Worm (Caenorhabditis elegans) whole organism, L2 larva: Measurements from ENCODE around the gene npr-27.
A peak's percentile ranks its signal among the peaks of the same experiment; 100 is the strongest.

Experiments
- C34F6.9 ChIP-seq: fragments of 150-350 bp; optimal IDR thresholded peaks from 2 replicates; lab custom pipeline; 2014; ENCODE audit warnings: missing biosample characterization, missing genetic modification characterization
- F13H6.1 ChIP-seq: sonication (generic microtip); optimal IDR thresholded peaks from 2 replicates; lab custom pipeline; 2016; ENCODE audit warnings: missing genetic modification characterization, missing compliant biosample characterization
- R02D3.7 ChIP-seq: fragments of 150-350 bp; optimal IDR thresholded peaks from 2 replicates; lab custom pipeline; 2014; ENCODE audit warnings: missing biosample characterization, missing genetic modification characterization
- Y55F3AM.14 ChIP-seq: fragments of 200-800 bp; sonication (Bioruptor generic); optimal IDR thresholded peaks from 2 replicates; lab custom pipeline; 2018; ENCODE audit warnings: mild to moderate bottlenecking, missing genetic modification characterization, missing compliant biosample characterization
- ZK546.5 ChIP-seq: sonication (generic microtip); optimal IDR thresholded peaks from 2 replicates; lab custom pipeline; 2017; ENCODE audit warnings: missing biosample characterization, missing genetic modification characterization
- aly-2 ChIP-seq: fragments of 150-350 bp; optimal IDR thresholded peaks from 2 replicates; lab custom pipeline; 2014; ENCODE audit warnings: missing biosample characterization, missing genetic modification characterization
- blmp-1 ChIP-seq: sonication (generic microtip); optimal IDR thresholded peaks from 2 replicates; lab custom pipeline; 2017; ENCODE audit warnings: missing genetic modification characterization, mild to moderate bottlenecking, missing compliant biosample characterization, antibody characterized with exemption, moderate library complexity; ENCODE audit not compliant: insufficient read depth
- ceh-16 ChIP-seq: fragments of 150-350 bp; optimal IDR thresholded peaks from 2 replicates; lab custom pipeline; 2014; ENCODE audit warnings: missing biosample characterization, missing genetic modification characterization
- ceh-82 ChIP-seq: fragments of 150-350 bp; optimal IDR thresholded peaks from 2 replicates; lab custom pipeline; 2014; ENCODE audit warnings: missing biosample characterization, missing genetic modification characterization
- crh-2 ChIP-seq: sonication (generic microtip); optimal IDR thresholded peaks from 2 replicates; lab custom pipeline; 2017; ENCODE audit warnings: missing biosample characterization, missing genetic modification characterization
- dmd-4 ChIP-seq: sonication (generic microtip); optimal IDR thresholded peaks from 2 replicates; lab custom pipeline; 2017; ENCODE audit warnings: missing biosample characterization, missing genetic modification characterization
- elt-1 ChIP-seq: fragments of 150-350 bp; optimal IDR thresholded peaks from 2 replicates; lab custom pipeline; 2014; ENCODE audit warnings: missing biosample characterization, missing genetic modification characterization
- elt-3 ChIP-seq: sonication (generic microtip); optimal IDR thresholded peaks from 2 replicates; lab custom pipeline; 2017; ENCODE audit warnings: missing biosample characterization, missing genetic modification characterization
- fos-1 ChIP-seq: fragments of 150-350 bp; optimal IDR thresholded peaks from 2 replicates; lab custom pipeline; 2014; ENCODE audit warnings: missing biosample characterization, missing genetic modification characterization
- gmeb-1 ChIP-seq: fragments of 150-350 bp; optimal IDR thresholded peaks from 2 replicates; lab custom pipeline; 2014; ENCODE audit warnings: missing biosample characterization, missing genetic modification characterization
- lin-11 ChIP-seq: fragments of 150-350 bp; sonication (generic microtip); optimal IDR thresholded peaks from 2 replicates; lab custom pipeline; 2014; ENCODE audit warnings: missing biosample characterization, missing genetic modification characterization, inconsistent platforms, mixed read lengths
- lin-13 ChIP-seq: fragments of 150-350 bp; optimal IDR thresholded peaks from 2 replicates; lab custom pipeline; 2014; ENCODE audit warnings: missing biosample characterization, missing genetic modification reagents, missing genetic modification characterization
- lsy-2 ChIP-seq, 2 experiments: fragments of 150-350 bp in 1 of 2; sonication (generic microtip) in 1 of 2; optimal IDR thresholded peaks; 2 replicates each; lab custom pipeline; 2014 to 2017; ENCODE audit warnings: missing biosample characterization in 2 of 2, missing genetic modification characterization in 2 of 2
- mdl-1 ChIP-seq, 2 experiments: fragments of 150-350 bp in 1 of 2; sonication (generic microtip) in 1 of 2; optimal IDR thresholded peaks; 2 replicates each; lab custom pipeline; 2017; ENCODE audit warnings: missing biosample characterization in 2 of 2, missing genetic modification characterization in 2 of 2
- nhr-10 ChIP-seq: sonication (generic microtip); optimal IDR thresholded peaks from 2 replicates; lab custom pipeline; 2017; ENCODE audit warnings: missing biosample characterization, missing genetic modification characterization
- nhr-11 ChIP-seq: fragments of 150-350 bp; optimal IDR thresholded peaks from 2 replicates; lab custom pipeline; 2014; ENCODE audit warnings: missing biosample characterization, missing genetic modification characterization
- nhr-129 ChIP-seq: fragments of 150-350 bp; optimal IDR thresholded peaks from 2 replicates; lab custom pipeline; 2014; ENCODE audit warnings: missing biosample characterization, missing genetic modification characterization
- nhr-23 ChIP-seq: fragments of 150-350 bp; optimal IDR thresholded peaks from 2 replicates; lab custom pipeline; 2014; ENCODE audit warnings: missing biosample characterization, missing genetic modification reagents, missing genetic modification characterization
- nhr-6 ChIP-seq: fragments of 150-350 bp; optimal IDR thresholded peaks from 2 replicates; lab custom pipeline; 2014; ENCODE audit warnings: missing biosample characterization, missing genetic modification characterization
- nhr-77 ChIP-seq: fragments of 150-350 bp; optimal IDR thresholded peaks from 2 replicates; lab custom pipeline; 2014; ENCODE audit warnings: missing biosample characterization, missing genetic modification characterization
- peb-1 ChIP-seq: fragments of 150-350 bp; optimal IDR thresholded peaks from 2 replicates; lab custom pipeline; 2014; ENCODE audit warnings: missing biosample characterization, missing genetic modification characterization
- sem-4 ChIP-seq: fragments of 150-350 bp; optimal IDR thresholded peaks from 2 replicates; lab custom pipeline; 2014; ENCODE audit warnings: missing biosample characterization, missing genetic modification reagents, missing genetic modification characterization
- sma-3 ChIP-seq: sonication (generic microtip); optimal IDR thresholded peaks from 2 replicates; lab custom pipeline; 2016; ENCODE audit warnings: missing genetic modification reagents, missing genetic modification characterization, missing compliant biosample characterization
- sma-9 ChIP-seq, 2 experiments: fragments of 150-350 bp in 1 of 2; sonication (generic microtip) in 1 of 2; optimal IDR thresholded peaks; 2 replicates each; lab custom pipeline; 2014 to 2016; ENCODE audit warnings: missing genetic modification characterization in 2 of 2, mild to moderate bottlenecking in 1 of 2, missing biosample characterization in 1 of 2, missing compliant biosample characterization in 1 of 2, missing genetic modification reagents in 1 of 2, moderate library complexity in 1 of 2
- snpc-4 ChIP-seq: fragments of 150-350 bp; optimal IDR thresholded peaks from 2 replicates; lab custom pipeline; 2014; ENCODE audit warnings: missing biosample characterization, missing genetic modification characterization
- unc-55 ChIP-seq: fragments of 150-350 bp; sonication (generic microtip); optimal IDR thresholded peaks from 3 replicates; lab custom pipeline; 2014; ENCODE audit warnings: missing biosample characterization, missing genetic modification reagents, missing genetic modification characterization
- zag-1 ChIP-seq: fragments of 150-350 bp; optimal IDR thresholded peaks from 2 replicates; lab custom pipeline; 2014; ENCODE audit warnings: missing biosample characterization, missing genetic modification characterization
- ztf-4 ChIP-seq: fragments of 150-350 bp; optimal IDR thresholded peaks from 2 replicates; lab custom pipeline; 2014; ENCODE audit warnings: missing biosample characterization, missing genetic modification characterization

Gene npr-27

ce11 chrIV:7319931-7320435 is 14.6 kb downstream of the npr-27 start (continued):
- TF ChIP-seq C34F6.9 (tag; lab: Kevin White, UChicago) (peak; percentile 91), snpc-4 (peak; percentile 31)
- TF ChIP-seq, all 48 proteins: peak for 27

ce11 chrIV:7320688-7321087 is 15.3 kb downstream of the npr-27 start:
- no peak for TF ChIP-seq nhr-11 (tag; lab: Kevin White, UChicago)

- TF ChIP-seq lin-11 (tag; lab: Kevin White, UChicago) = no peak
- no peak for TF ChIP-seq snpc-4
- TF ChIP-seq ceh-82 (tag; lab: Kevin White, UChicago) = no peak
- TF ChIP-seq ZK546.5 = no peak
- TF ChIP-seq nhr-77 (tag; lab: Kevin White, UChicago) = no peak
- TF ChIP-seq F13H6.1 (tag; lab: Kevin White, UChicago) = no peak
- TF ChIP-seq C34F6.9 (tag; lab: Kevin White, UChicago) = no peak
- TF ChIP-seq blmp-1 = no peak
- TF ChIP-seq fos-1 = no peak
- no peak for TF ChIP-seq zag-1 (tag; lab: Kevin White, UChicago)
- TF ChIP-seq mdl-1 (tag; optimal IDR thresholded peaks at IDR 0.05; lab: Kevin White, UChicago) = no peak
- no peak for TF ChIP-seq lsy-2 (tag; optimal IDR thresholded peaks at IDR 0.05; lab: Kevin White, UChicago)
- TF ChIP-seq sma-3 (GFP tag; lab: Kevin White, UChicago) = no peak
- TF ChIP-seq R02D3.7 = no peak
- TF ChIP-seq nhr-6 (tag; lab: Kevin White, UChicago) = no peak
- no peak for TF ChIP-seq unc-55 (GFP tag; lab: Kevin White, UChicago)
- no peak for TF ChIP-seq aly-2
- no peak for TF ChIP-seq peb-1
- TF ChIP-seq ztf-4 = no peak
These were observed 18.5 kb downstream of the npr-27 start for ce11 chrIV:7323904-7324303.

ce11 chrIV:7324913-7325312 is 19.5 kb downstream of the npr-27 start:
- no peak for TF ChIP-seq elt-3 (tag; lab: Kevin White, UChicago)
- no peak for TF ChIP-seq dmd-4 (tag; lab: Kevin White, UChicago)
- no peak for TF ChIP-seq elt-1 (tag; lab: Kevin White, UChicago)
- no peak for TF ChIP-seq nhr-23
- TF ChIP-seq mdl-1 (tag; optimal IDR thresholded peaks at IDR 0.05; lab: Kevin White, UChicago) = no peak
- no peak for TF ChIP-seq ZK546.5
- TF ChIP-seq ceh-16 (tag; lab: Kevin White, UChicago) = no peak
- TF ChIP-seq gmeb-1 (tag; lab: Kevin White, UChicago) = no peak
- no peak for TF ChIP-seq nhr-129 (tag; lab: Kevin White, UChicago)
- no peak for TF ChIP-seq nhr-11 (tag; lab: Kevin White, UChicago)
- TF ChIP-seq nhr-10 (tag; lab: Kevin White, UChicago) = no peak
- TF ChIP-seq sem-4 = no peak
- TF ChIP-seq Y55F3AM.14 (GFP tag; lab: Kevin White, UChicago) = no peak
- TF ChIP-seq lin-13 (GFP tag; lab: Kevin White, UChicago) = no peak
- TF ChIP-seq sma-9 (GFP tag; optimal IDR thresholded peaks at IDR 0.05; lab: Kevin White, UChicago) = no peak
- TF ChIP-seq sma-9 (tag; optimal IDR thresholded peaks at IDR 0.05; lab: Kevin White, UChicago) = no peak
- TF ChIP-seq fos-1 = no peak
- TF ChIP-seq nhr-6 (tag; lab: Kevin White, UChicago) = no peak

- TF ChIP-seq fos-1 (peak; percentile 96), ceh-16 (tag; lab: Kevin White, UChicago) (no peak), crh-2 (tag; lab: Kevin White, UChicago) (peak; percentile 76)
These were observed 20.3 kb downstream of the npr-27 start for ce11 chrIV:7325698-7326097.

- TF ChIP-seq crh-2 (tag; lab: Kevin White, UChicago) = peak; percentile 62
- TF ChIP-seq fos-1 = peak; percentile 98
- no peak for TF ChIP-seq nhr-11 (tag; lab: Kevin White, UChicago)
- peak; percentile 29 for TF ChIP-seq sma-9 (GFP tag; optimal IDR thresholded peaks at IDR 0.05; lab: Kevin White, UChicago)
- TF ChIP-seq sma-9 (tag; optimal IDR thresholded peaks at IDR 0.05; lab: Kevin White, UChicago) = no peak
- TF ChIP-seq gmeb-1 (tag; lab: Kevin White, UChicago) = peak; percentile 35
These were observed 21.3 kb downstream of the npr-27 start, which contains the start of gene ifo-1 for ce11 chrIV:7326613-7327149. Gene ifo-1 (minus strand): TSS chrIV:7326663.
